Fruit fly (Drosophila melanogaster): ENCODE data around the gene RhoGAP68F.
A peak's percentile ranks its signal among the peaks of the same experiment; 100 is the strongest.

Gene RhoGAP68F

dm6 chr3L:12115966-12116735, 22.5 kb upstream of the RhoGAP68F start, which contains the start of gene vers (continued):
- TF ChIP-seq CG12155 (GFP tag; optimal IDR thresholded peaks at IDR 0.05) (no peak), Atf-2 (GFP tag; optimal IDR thresholded peaks at IDR 0.05) (no peak), schlank (tag; optimal IDR thresholded peaks at IDR 0.05) (no peak), CG34224 (GFP tag; IDR thresholded peaks at IDR 0.05; ENCODE audit: partially characterized antibody) (peak; percentile 94), Hr39 (optimal IDR thresholded peaks at IDR 0.05) (no peak), Xrp1 (GFP tag; IDR thresholded peaks at IDR 0.05) (peak; percentile 32; the same call in 1 of the 2 replicates), repo (GFP tag; optimal IDR thresholded peaks at IDR 0.05) (no peak), CG9817 (tag; optimal IDR thresholded peaks at IDR 0.05) (no peak), CG7745 (tag; optimal IDR thresholded peaks at IDR 0.05) (no peak), ems (GFP tag; optimal IDR thresholded peaks at IDR 0.05) (peak; percentile 2), CG32532 (GFP tag; IDR thresholded peaks at IDR 0.05) (peak; percentile 19; the same call in 1 of the 2 replicates), otp (GFP tag; IDR thresholded peaks at IDR 0.05) (no peak; the same call in 2 of the 3 replicates), Myb (GFP tag; optimal IDR thresholded peaks at IDR 0.05) (peak; percentile 14), D (optimal IDR thresholded peaks at IDR 0.05) (no peak), D (GFP tag; optimal IDR thresholded peaks at IDR 0.05) (no peak), Atf6 (GFP tag; IDR thresholded peaks at IDR 0.05) (peak; percentile 17; the same call in 1 of the 2 replicates), MBD-R2 (GFP tag; IDR thresholded peaks at IDR 0.05) (peak; percentile 73), NK7.1 (GFP tag; optimal IDR thresholded peaks at IDR 0.05) (no peak), CG42726 (GFP tag; IDR thresholded peaks at IDR 0.05; ENCODE audit: partially characterized antibody) (peak; percentile 76), CG14860 (GFP tag; IDR thresholded peaks at IDR 0.05; ENCODE audit: partially characterized antibody) (peak; percentile 86), p53 (GFP tag; optimal IDR thresholded peaks at IDR 0.05) (no peak), Lhr (GFP tag; optimal IDR thresholded peaks at IDR 0.05) (no peak), ham (GFP tag; IDR thresholded peaks at IDR 0.05) (no peak), CG17802 (tag; optimal IDR thresholded peaks at IDR 0.05) (no peak), caup (GFP tag; optimal IDR thresholded peaks at IDR 0.05; ENCODE audit: severe bottlenecking) (no peak), E2f2 (GFP tag; IDR thresholded peaks at IDR 0.05) (peak; percentile 98), CG1603 (tag; optimal IDR thresholded peaks at IDR 0.05) (peak; percentile 70), HmgD (GFP tag; optimal IDR thresholded peaks at IDR 0.05) (peak; percentile 3), CG18619 (GFP tag; optimal IDR thresholded peaks at IDR 0.05) (no peak), CG17361 (GFP tag; IDR thresholded peaks at IDR 0.05) (0 out of 3 replicates have a peak, but pooled peaks have one; percentile 34), Rfx (GFP tag; IDR thresholded peaks at IDR 0.05) (peak; percentile 67; the same call in 1 of the 2 replicates), Six4 (GFP tag; optimal IDR thresholded peaks at IDR 0.05) (no peak), Scr (GFP tag; IDR thresholded peaks at IDR 0.05; ENCODE audit: partially characterized antibody) (peak; percentile 91), Trl (optimal IDR thresholded peaks at IDR 0.05) (no peak), Trl (GFP tag; optimal IDR thresholded peaks at IDR 0.05) (peak; percentile 52), tin (GFP tag; optimal IDR thresholded peaks at IDR 0.05) (peak; percentile 23), bbx (GFP tag; IDR thresholded peaks at IDR 0.05; ENCODE audit: partially characterized antibody) (peak; percentile 95), pzg (GFP tag; optimal IDR thresholded peaks at IDR 0.05) (peak; percentile 93), so (GFP tag; IDR thresholded peaks at IDR 0.05) (no peak), Opbp (GFP tag; IDR thresholded peaks at IDR 0.05; ENCODE audit: partially characterized antibody) (peak; percentile 95), fd96Cb (tag; optimal IDR thresholded peaks at IDR 0.05) (no peak), CG13624 (GFP tag; optimal IDR thresholded peaks at IDR 0.05) (peak; percentile 50), twi (tag; optimal IDR thresholded peaks at IDR 0.05) (no peak), CG9215 (GFP tag; IDR thresholded peaks at IDR 0.05) (no peak), Sry-δ (GFP tag; optimal IDR thresholded peaks at IDR 0.05) (peak; percentile 97), CG30020 (tag; optimal IDR thresholded peaks at IDR 0.05) (peak; percentile 32), HmgZ (tag; optimal IDR thresholded peaks at IDR 0.05) (peak; percentile 43), lbe (GFP tag; optimal IDR thresholded peaks at IDR 0.05) (peak; percentile 41), phol (tag; optimal IDR thresholded peaks at IDR 0.05) (peak; percentile 38), CG2199 (GFP tag; IDR thresholded peaks at IDR 0.05) (no peak)

Measured in whole organism, embryonic.